Worm (Caenorhabditis elegans) whole organism, L1 larva: ENCODE measurements around the gene mrpl-46.

Experiments used
- C04F5.9 ChIP-seq: sonication (generic microtip); optimal IDR thresholded peaks from 2 replicates; lab custom pipeline; 2016; ENCODE audit warnings: missing genetic modification characterization, missing compliant biosample characterization
- aha-1 ChIP-seq: fragments of 150-350 bp; optimal IDR thresholded peaks from 2 replicates; lab custom pipeline; 2014; ENCODE audit warnings: missing biosample characterization, missing genetic modification characterization
- alr-1 ChIP-seq: fragments of 200-800 bp; sonication (Bioruptor generic); optimal IDR thresholded peaks from 2 replicates; lab custom pipeline; 2018; ENCODE audit warnings: borderline replicate concordance, mild to moderate bottlenecking, missing genetic modification characterization, missing compliant biosample characterization
- aly-2 ChIP-seq: fragments of 150-350 bp; optimal IDR thresholded peaks from 2 replicates; lab custom pipeline; 2014; ENCODE audit warnings: missing biosample characterization, missing genetic modification characterization
- blmp-1 ChIP-seq: fragments of 150-350 bp; optimal IDR thresholded peaks from 2 replicates; lab custom pipeline; 2014; ENCODE audit warnings: missing biosample characterization, missing genetic modification characterization
- ceh-82 ChIP-seq, 3 experiments: fragments of 150-350 bp in 1 of 3; sonication (generic microtip) in 2 of 3; optimal IDR thresholded peaks; 2 replicates each; lab custom pipeline; 2014 to 2017; ENCODE audit warnings: missing biosample characterization in 3 of 3, missing genetic modification characterization in 3 of 3
- ceh-88 ChIP-seq: fragments of 200-800 bp; sonication (Bioruptor generic); IDR thresholded peaks from 2 replicates; pipeline ENCODE4 v1.3.6; 2022; ENCODE audit warnings: missing genetic modification characterization, missing compliant biosample characterization
- ces-1 ChIP-seq: fragments of 150-350 bp; optimal IDR thresholded peaks from 2 replicates; lab custom pipeline; 2014; ENCODE audit warnings: missing biosample characterization, missing genetic modification reagents, missing genetic modification characterization
- dpl-1 ChIP-seq, 3 experiments: fragments of 150-350 bp in 2 of 3; sonication (generic microtip) in 1 of 3; optimal IDR thresholded peaks; 2 replicates each; lab custom pipeline; 2014 to 2017; ENCODE audit warnings: missing biosample characterization in 3 of 3, missing genetic modification characterization in 3 of 3, missing genetic modification reagents in 3 of 3
- efl-1 ChIP-seq, 4 experiments: fragments of 150-350 bp; optimal IDR thresholded peaks in 3 of 4; peaks in 1 of 4; 1 replicate in 1 of 4; 2 replicates in 3 of 4; lab custom pipeline; 2014; ENCODE audit warnings: missing biosample characterization in 2 of 4, missing genetic modification characterization in 2 of 4, missing genetic modification reagents in 2 of 4
- elt-3 ChIP-seq, 6 experiments: fragments of 150-350 bp in 1 of 6; sonication (generic microtip); optimal IDR thresholded peaks; 2 replicates each; lab custom pipeline; 2017 to 2018; ENCODE audit warnings: missing biosample characterization in 6 of 6, missing genetic modification characterization in 6 of 6, inconsistent platforms in 1 of 6
- ets-5 ChIP-seq: fragments of 200-800 bp; sonication (Bioruptor generic); IDR thresholded peaks from 2 replicates; pipeline ENCODE4 v1.3.6; 2022; ENCODE audit warnings: missing genetic modification characterization, missing compliant biosample characterization
- fkh-10 ChIP-seq: sonication (generic microtip); optimal IDR thresholded peaks from 2 replicates; lab custom pipeline; 2017; ENCODE audit warnings: missing biosample characterization, missing genetic modification reagents, missing genetic modification characterization
- fkh-8 ChIP-seq: sonication (generic microtip); optimal IDR thresholded peaks from 2 replicates; lab custom pipeline; 2016; ENCODE audit warnings: mild to moderate bottlenecking, missing genetic modification characterization, missing compliant biosample characterization
- hpl-2 ChIP-seq: fragments of 150-350 bp; optimal IDR thresholded peaks from 2 replicates; lab custom pipeline; 2014; ENCODE audit warnings: missing biosample characterization, missing genetic modification reagents, missing genetic modification characterization
- irx-1 ChIP-seq: sonication (generic microtip); optimal IDR thresholded peaks from 2 replicates; lab custom pipeline; 2016; ENCODE audit warnings: missing genetic modification characterization, missing compliant biosample characterization
- isw-1 ChIP-seq: fragments of 200-800 bp; sonication (Bioruptor generic); IDR thresholded peaks from 2 replicates; pipeline ENCODE4 v1.3.6; 2022; ENCODE audit warnings: missing genetic modification characterization, missing compliant biosample characterization
- jun-1 ChIP-seq: fragments of 150-350 bp; optimal IDR thresholded peaks from 2 replicates; lab custom pipeline; 2014; ENCODE audit warnings: missing biosample characterization, missing genetic modification reagents, missing genetic modification characterization
- lin-14 ChIP-seq: fragments of 200-800 bp; sonication (Bioruptor generic); optimal IDR thresholded peaks from 2 replicates; lab custom pipeline; 2018; ENCODE audit warnings: mild to moderate bottlenecking, missing genetic modification characterization, moderate library complexity, missing compliant biosample characterization
- lin-35 ChIP-seq, 2 experiments: fragments of 150-350 bp; optimal IDR thresholded peaks; 2 replicates each; lab custom pipeline; 2014; ENCODE audit warnings: missing biosample characterization in 2 of 2, missing genetic modification characterization in 2 of 2, missing genetic modification reagents in 2 of 2
- lir-3 ChIP-seq: sonication (generic microtip); optimal IDR thresholded peaks from 2 replicates; lab custom pipeline; 2016; ENCODE audit warnings: mild to moderate bottlenecking, missing genetic modification characterization, moderate library complexity, missing compliant biosample characterization; ENCODE audit not compliant: poor library complexity
- lsy-2 ChIP-seq, 2 experiments: fragments of 150-350 bp; optimal IDR thresholded peaks; 2 replicates each; lab custom pipeline; 2014; ENCODE audit warnings: missing biosample characterization in 2 of 2, missing genetic modification characterization in 2 of 2
- mdl-1 ChIP-seq, 2 experiments: fragments of 150-350 bp; optimal IDR thresholded peaks; 2 replicates each; lab custom pipeline; 2014 to 2017; ENCODE audit warnings: missing biosample characterization in 2 of 2, missing genetic modification characterization in 2 of 2, inconsistent platforms in 1 of 2
- mef-2 ChIP-seq: fragments of 150-350 bp; optimal IDR thresholded peaks from 2 replicates; lab custom pipeline; 2014; ENCODE audit warnings: missing biosample characterization, missing genetic modification characterization
- mep-1 ChIP-seq: fragments of 150-350 bp; optimal IDR thresholded peaks from 2 replicates; lab custom pipeline; 2014; ENCODE audit warnings: missing biosample characterization, missing genetic modification characterization
- nhr-19 ChIP-seq: fragments of 200-800 bp; sonication (Bioruptor generic); conservative IDR thresholded peaks from 2 replicates; pipeline ENCODE4 v1.3.6; 2022; ENCODE audit warnings: missing genetic modification characterization, missing compliant biosample characterization
- nhr-237 ChIP-seq: fragments of 150-350 bp; optimal IDR thresholded peaks from 2 replicates; lab custom pipeline; 2014; ENCODE audit warnings: missing biosample characterization, missing genetic modification characterization
- nhr-28 ChIP-seq: fragments of 150-350 bp; optimal IDR thresholded peaks from 2 replicates; lab custom pipeline; 2014; ENCODE audit warnings: missing biosample characterization, missing genetic modification characterization
- nhr-47 ChIP-seq: sonication (generic microtip); optimal IDR thresholded peaks from 2 replicates; lab custom pipeline; 2016; ENCODE audit warnings: mild to moderate bottlenecking, missing genetic modification characterization, moderate library complexity, missing compliant biosample characterization
- nhr-76 ChIP-seq: sonication (generic microtip); optimal IDR thresholded peaks from 2 replicates; lab custom pipeline; 2017; ENCODE audit warnings: missing biosample characterization, missing genetic modification characterization
- nhr-77 ChIP-seq: fragments of 150-350 bp; optimal IDR thresholded peaks from 2 replicates; lab custom pipeline; 2014; ENCODE audit warnings: missing biosample characterization, missing genetic modification characterization
- nhr-90 ChIP-seq: sonication (generic microtip); optimal IDR thresholded peaks from 2 replicates; lab custom pipeline; 2016; ENCODE audit warnings: mild to moderate bottlenecking, missing genetic modification characterization, missing compliant biosample characterization; ENCODE audit not compliant: poor library complexity
- pag-3 ChIP-seq: sonication (generic microtip); optimal IDR thresholded peaks from 2 replicates; lab custom pipeline; 2017; ENCODE audit warnings: missing genetic modification characterization, mild to moderate bottlenecking, missing compliant biosample characterization, antibody characterized with exemption, borderline replicate concordance; ENCODE audit not compliant: insufficient read depth
- pax-3 ChIP-seq: fragments of 200-800 bp; sonication (Bioruptor generic); optimal IDR thresholded peaks from 2 replicates; lab custom pipeline; 2018; ENCODE audit warnings: mild to moderate bottlenecking, missing genetic modification characterization, moderate library complexity, missing compliant biosample characterization
- pqm-1 ChIP-seq: sonication (generic microtip); optimal IDR thresholded peaks from 3 replicates; lab custom pipeline; 2017; ENCODE audit warnings: missing biosample characterization, missing genetic modification characterization
- skn-1 ChIP-seq: fragments of 150-350 bp; optimal IDR thresholded peaks from 2 replicates; lab custom pipeline; 2014; ENCODE audit warnings: missing biosample characterization, missing genetic modification characterization
- snpc-4 ChIP-seq: fragments of 150-350 bp; optimal IDR thresholded peaks from 2 replicates; lab custom pipeline; 2014; ENCODE audit warnings: missing biosample characterization, missing genetic modification characterization
- sox-4 ChIP-seq: sonication (generic microtip); optimal IDR thresholded peaks from 2 replicates; lab custom pipeline; 2016; ENCODE audit warnings: missing genetic modification characterization, missing compliant biosample characterization
- sptf-1 ChIP-seq: fragments of 150-350 bp; optimal IDR thresholded peaks from 2 replicates; lab custom pipeline; 2014; ENCODE audit warnings: missing biosample characterization, missing genetic modification characterization
- sup-37 ChIP-seq: fragments of 200-800 bp; sonication (Bioruptor generic); optimal IDR thresholded peaks from 2 replicates; lab custom pipeline; 2018; ENCODE audit warnings: mild to moderate bottlenecking, missing genetic modification characterization, missing compliant biosample characterization
- swsn-7 ChIP-seq: sonication (generic microtip); optimal IDR thresholded peaks from 2 replicates; lab custom pipeline; 2016; ENCODE audit warnings: missing genetic modification characterization, missing compliant biosample characterization
- tbx-2 ChIP-seq: sonication (generic microtip); optimal IDR thresholded peaks from 2 replicates; lab custom pipeline; 2016; ENCODE audit warnings: missing genetic modification characterization, missing compliant biosample characterization
- unc-130 ChIP-seq: fragments of 150-350 bp; optimal IDR thresholded peaks from 2 replicates; lab custom pipeline; 2017; ENCODE audit warnings: missing biosample characterization, missing genetic modification characterization, inconsistent platforms
- unc-62 ChIP-seq: fragments of 150-350 bp; optimal IDR thresholded peaks from 2 replicates; lab custom pipeline; 2014; ENCODE audit warnings: missing biosample characterization, missing genetic modification reagents, missing genetic modification characterization
- unc-86 ChIP-seq: sonication (generic microtip); optimal IDR thresholded peaks from 2 replicates; lab custom pipeline; 2016; ENCODE audit warnings: missing genetic modification characterization, missing compliant biosample characterization
- unc-98 ChIP-seq: fragments of 200-800 bp; sonication (Bioruptor generic); IDR thresholded peaks from 2 replicates; pipeline ENCODE4 v1.3.6; 2022; ENCODE audit warnings: missing genetic modification characterization, missing compliant biosample characterization
- zag-1 ChIP-seq: fragments of 150-350 bp; optimal IDR thresholded peaks from 2 replicates; lab custom pipeline; 2014; ENCODE audit warnings: missing biosample characterization, missing genetic modification characterization
- zip-4 ChIP-seq: fragments of 200-800 bp; sonication (Bioruptor generic); optimal IDR thresholded peaks from 2 replicates; lab custom pipeline; 2018; ENCODE audit warnings: mild to moderate bottlenecking, missing genetic modification characterization, moderate library complexity, missing compliant biosample characterization
- ztf-11 ChIP-seq, 2 experiments: sonication (generic microtip); optimal IDR thresholded peaks; 2 replicates each; lab custom pipeline; 2016 to 2017; ENCODE audit warnings: missing genetic modification characterization in 2 of 2, missing biosample characterization in 1 of 2, missing compliant biosample characterization in 1 of 2
- ztf-4 ChIP-seq: fragments of 150-350 bp; optimal IDR thresholded peaks from 2 replicates; lab custom pipeline; 2014; ENCODE audit warnings: missing biosample characterization, missing genetic modification characterization

Gene mrpl-46

ce11 chrIV:826145-826544, 25.5 kb downstream of the mrpl-46 start:
- peak in 1 of 6 experiments; percentile 44 for TF ChIP-seq elt-3 (tag; optimal IDR thresholded peaks at IDR 0.05; lab: Kevin White, UChicago)
- TF ChIP-seq unc-98 (GFP tag; lab: Robert Waterston, UW): no peak
- TF ChIP-seq blmp-1 (tag; lab: Kevin White, UChicago): peak; percentile 88

ce11 chrIV:828427-828826, 27.8 kb downstream of the mrpl-46 start:
- TF ChIP-seq fkh-8 (tag; lab: Kevin White, UChicago) (peak; percentile 84), nhr-28 (tag; lab: Kevin White, UChicago) (no peak), alr-1 (no peak), nhr-76 (tag; lab: Kevin White, UChicago) (no peak), nhr-237 (tag; lab: Kevin White, UChicago) (no peak), aha-1 (tag; lab: Kevin White, UChicago) (peak; percentile 90), mep-1 (tag; lab: Kevin White, UChicago) (peak; percentile 86), lin-35 (GFP tag; optimal IDR thresholded peaks at IDR 0.05; lab: Kevin White, UChicago) (peak; percentile 34 to 70), ztf-4 (tag; lab: Kevin White, UChicago) (peak; percentile 51), mef-2 (tag; lab: Kevin White, UChicago) (no peak), nhr-19 (GFP tag; lab: Robert Waterston, UW) (no peak; the same call in 1 of the 2 replicates), irx-1 (tag; lab: Kevin White, UChicago) (peak; percentile 43), ces-1 (GFP tag; lab: Kevin White, UChicago) (no peak), ztf-11 (tag; optimal IDR thresholded peaks at IDR 0.05; lab: Kevin White, UChicago) (no peak), ets-5 (no peak), lsy-2 (tag; optimal IDR thresholded peaks at IDR 0.05; lab: Kevin White, UChicago) (peak; percentile 81 to 88), C04F5.9 (tag; lab: Kevin White, UChicago) (peak; percentile 17), sptf-1 (no peak), nhr-47 (tag; lab: Kevin White, UChicago) (peak; percentile 80), dpl-1 (GFP tag; optimal IDR thresholded peaks at IDR 0.05; lab: Kevin White, UChicago) (peak; percentile 38 to 73 (median 47)), pag-3 (peak; percentile 32), fkh-10 (GFP tag; lab: Kevin White, UChicago) (peak; percentile 50), isw-1 (GFP tag; lab: Robert Waterston, UW) (peak; percentile 60), zag-1 (tag; lab: Kevin White, UChicago) (peak; percentile 29), jun-1 (tag; lab: Kevin White, UChicago) (peak; percentile 9), unc-130 (tag; lab: Kevin White, UChicago) (no peak), zip-4 (no peak), efl-1 (optimal IDR thresholded peaks at IDR 0.05; lab: Kevin White, UChicago) (peak; percentile 79 to 81), efl-1 (GFP tag; optimal IDR thresholded peaks at IDR 0.05 in 1 of 2; lab: Kevin White, UChicago) (peak; percentile 74 to 95), lin-14 (GFP tag; lab: Kevin White, UChicago) (no peak), elt-3 (tag; optimal IDR thresholded peaks at IDR 0.05; lab: Kevin White, UChicago) (no peak), aly-2 (tag; lab: Kevin White, UChicago) (peak; percentile 40), hpl-2 (GFP tag; lab: Kevin White, UChicago) (no peak), snpc-4 (peak; percentile 81), pqm-1 (tag; lab: Kevin White, UChicago) (no peak), unc-62 (GFP tag; lab: Kevin White, UChicago) (no peak), tbx-2 (tag; lab: Kevin White, UChicago) (peak; percentile 73), nhr-90 (tag; lab: Kevin White, UChicago) (peak; percentile 8), nhr-77 (tag; lab: Kevin White, UChicago) (no peak), skn-1 (tag; lab: Kevin White, UChicago) (peak; percentile 48), ceh-82 (tag; optimal IDR thresholded peaks at IDR 0.05; lab: Kevin White, UChicago) (peak; percentile 40 to 91 (median 72)), sox-4 (tag; lab: Kevin White, UChicago) (peak; percentile 45), blmp-1 (tag; lab: Kevin White, UChicago) (peak; percentile 20), swsn-7 (tag; lab: Kevin White, UChicago) (peak; percentile 77), sup-37 (no peak), unc-86 (peak; percentile 70), ceh-88 (GFP tag; lab: Robert Waterston, UW) (no peak; the same call in 1 of the 2 replicates), pax-3 (tag; lab: Kevin White, UChicago) (no peak), lir-3 (tag; lab: Kevin White, UChicago) (no peak), mdl-1 (tag; optimal IDR thresholded peaks at IDR 0.05; lab: Kevin White, UChicago) (peak in 1 of 2 experiments; percentile 3)
